Fruit fly (Drosophila melanogaster) whole organism, embryonic: ENCODE results near the gene Glut4EF.
A peak's percentile ranks its signal among the peaks of the same experiment; 100 is the strongest.

ENCODE experiments used
- B-H2 ChIP-seq: fragments of 200-800 bp; sonication (Bioruptor generic); optimal IDR thresholded peaks from 2 replicates; lab custom pipeline; 2018; ENCODE audit warnings: missing biosample characterization, mild to moderate bottlenecking, missing genetic modification characterization
- BtbVII ChIP-seq: fragments of 200-800 bp; sonication (Bioruptor generic); optimal IDR thresholded peaks from 3 replicates; lab custom pipeline; 2017; ENCODE audit warnings: missing biosample characterization, mild to moderate bottlenecking, missing genetic modification characterization
- CG10147 ChIP-seq: fragments of 200-800 bp; sonication (Bioruptor generic); optimal IDR thresholded peaks from 2 replicates; lab custom pipeline; 2019; ENCODE audit warnings: missing biosample characterization, mild to moderate bottlenecking, missing genetic modification characterization, moderate library complexity
- CG1024 ChIP-seq: fragments of 200-800 bp; sonication (Bioruptor generic); IDR thresholded peaks from 2 replicates; pipeline ENCODE4 v1.3.6; 2022; ENCODE audit warnings: missing biosample characterization, missing genetic modification characterization
- CG12659 ChIP-seq: fragments of 200-800 bp; sonication (Bioruptor generic); optimal IDR thresholded peaks from 3 replicates; lab custom pipeline; 2017; ENCODE audit warnings: mild to moderate bottlenecking, missing biosample characterization, missing genetic modification reagents, missing genetic modification characterization
- CG14710 ChIP-seq: fragments of 200-800 bp; sonication (Bioruptor generic); optimal IDR thresholded peaks from 3 replicates; lab custom pipeline; 2019; ENCODE audit warnings: missing biosample characterization, mild to moderate bottlenecking, missing genetic modification characterization, moderate library complexity
- CG15514 ChIP-seq: fragments of 200-800 bp; sonication (Bioruptor generic); optimal IDR thresholded peaks from 3 replicates; lab custom pipeline; 2017; ENCODE audit warnings: missing biosample characterization, missing genetic modification characterization, mild to moderate bottlenecking, moderate library complexity, missing genetic modification reagents
- CG15601 ChIP-seq: fragments of 200-800 bp; sonication (Bioruptor generic); optimal IDR thresholded peaks from 3 replicates; lab custom pipeline; 2019; ENCODE audit warnings: missing biosample characterization, mild to moderate bottlenecking, missing genetic modification characterization, moderate library complexity
- CG2116 ChIP-seq: fragments of 200-800 bp; sonication (Bioruptor generic); optimal IDR thresholded peaks from 3 replicates; lab custom pipeline; 2018; ENCODE audit warnings: missing biosample characterization, mild to moderate bottlenecking, missing genetic modification characterization
- CG8388 ChIP-seq: fragments of 200-800 bp; sonication (Bioruptor generic); optimal IDR thresholded peaks from 2 replicates; lab custom pipeline; 2019; ENCODE audit warnings: missing biosample characterization, mild to moderate bottlenecking, missing genetic modification characterization, moderate library complexity
- CG9932 ChIP-seq: fragments of 200-800 bp; sonication (Bioruptor generic); IDR thresholded peaks from 2 replicates; pipeline ENCODE4 v1.3.6; 2022; ENCODE audit warnings: missing biosample characterization, missing genetic modification characterization
- Dip2 ChIP-seq: fragments of 200-800 bp; sonication (Bioruptor generic); IDR thresholded peaks from 2 replicates; pipeline ENCODE4 v1.3.6; 2022; ENCODE audit warnings: missing biosample characterization, missing genetic modification characterization
- Dref ChIP-seq: fragments of 200-800 bp; sonication (Bioruptor generic); IDR thresholded peaks from 2 replicates; pipeline ENCODE4 v1.3.6; 2022; ENCODE audit warnings: missing biosample characterization, missing genetic modification characterization
- Drgx ChIP-seq: fragments of 200-800 bp; sonication (Bioruptor generic); IDR thresholded peaks from 2 replicates; pipeline ENCODE4 v1.3.6; 2022; ENCODE audit warnings: missing biosample characterization, missing genetic modification characterization
- Gug ChIP-seq: fragments of 200-800 bp; sonication (Bioruptor generic); IDR thresholded peaks from 4 replicates; pipeline ENCODE4 v1.3.6; 2022; ENCODE audit warnings: missing biosample characterization, missing genetic modification characterization
- H2.0 ChIP-seq: fragments of 200-800 bp; sonication (Bioruptor generic); IDR thresholded peaks from 2 replicates; pipeline ENCODE4 v1.3.6; 2022; ENCODE audit warnings: missing biosample characterization, missing genetic modification characterization
- Hand ChIP-seq: fragments of 200-800 bp; sonication (Bioruptor generic); optimal IDR thresholded peaks from 2 replicates; lab custom pipeline; 2017; ENCODE audit warnings: mild to moderate bottlenecking, missing biosample characterization, missing genetic modification reagents, missing genetic modification characterization
- HmgD ChIP-seq: fragments of 200-800 bp; sonication (Bioruptor generic); optimal IDR thresholded peaks from 3 replicates; lab custom pipeline; 2016; ENCODE audit warnings: missing biosample characterization, missing genetic modification characterization
- Hmr ChIP-seq: fragments of 200-800 bp; sonication (Bioruptor generic); optimal IDR thresholded peaks from 3 replicates; lab custom pipeline; 2017; ENCODE audit warnings: mild to moderate bottlenecking, missing biosample characterization, missing genetic modification reagents, missing genetic modification characterization
- Hmx ChIP-seq: fragments of 200-800 bp; sonication (Bioruptor generic); optimal IDR thresholded peaks from 2 replicates; lab custom pipeline; 2016; ENCODE audit warnings: missing biosample characterization, missing genetic modification characterization
- Oaz ChIP-seq: fragments of 200-800 bp; sonication (Bioruptor generic); IDR thresholded peaks from 2 replicates; pipeline ENCODE4 v1.3.6; 2022; ENCODE audit warnings: missing biosample characterization, missing genetic modification characterization
- PHDP ChIP-seq: fragments of 200-800 bp; sonication (Bioruptor generic); optimal IDR thresholded peaks from 3 replicates; lab custom pipeline; 2018; ENCODE audit warnings: missing biosample characterization, mild to moderate bottlenecking, missing genetic modification characterization, moderate library complexity
- Six4 ChIP-seq: fragments of 200-800 bp; sonication (Bioruptor generic); optimal IDR thresholded peaks from 2 replicates; lab custom pipeline; 2016; ENCODE audit warnings: missing biosample characterization, missing genetic modification characterization
- TFAM ChIP-seq: fragments of 200-800 bp; sonication (Bioruptor generic); optimal IDR thresholded peaks from 2 replicates; lab custom pipeline; 2017; ENCODE audit warnings: missing biosample characterization, missing genetic modification characterization, inconsistent platforms
- Trl ChIP-seq, 3 experiments: fragments of >200 bp in 2 of 3; fragments of 200-800 bp in 1 of 3; sonication (Bioruptor generic) in 1 of 3; optimal IDR thresholded peaks; 2 replicates in 1 of 3; 3 replicates in 2 of 3; lab custom pipeline; 2016 to 2017; ENCODE audit warnings: missing biosample characterization in 1 of 3, missing genetic modification characterization in 1 of 3
- YL-1 ChIP-seq: fragments of 200-800 bp; sonication (Bioruptor generic); optimal IDR thresholded peaks from 3 replicates; lab custom pipeline; 2017; ENCODE audit warnings: missing biosample characterization, mild to moderate bottlenecking, missing genetic modification characterization
- abd-A ChIP-seq: fragments of 200-800 bp; sonication (Bioruptor generic); optimal IDR thresholded peaks from 3 replicates; lab custom pipeline; 2019; ENCODE audit warnings: missing biosample characterization, mild to moderate bottlenecking, missing genetic modification characterization, moderate library complexity
- aop ChIP-seq: fragments of 200-800 bp; sonication (Bioruptor generic); IDR thresholded peaks from 2 replicates; pipeline ENCODE4 v1.3.6; 2022; ENCODE audit warnings: missing biosample characterization, missing genetic modification characterization
- ap ChIP-seq: fragments of 200-800 bp; sonication (Bioruptor generic); IDR thresholded peaks from 2 replicates; pipeline ENCODE4 v1.3.6; 2022; ENCODE audit warnings: missing biosample characterization, missing genetic modification characterization
- bab2 ChIP-seq: fragments of 200-800 bp; sonication (Bioruptor generic); optimal IDR thresholded peaks from 2 replicates; lab custom pipeline; 2016; ENCODE audit warnings: missing biosample characterization, missing genetic modification characterization
- bigmax ChIP-seq: fragments of 200-800 bp; sonication (Bioruptor generic); optimal IDR thresholded peaks from 2 replicates; lab custom pipeline; 2018; ENCODE audit warnings: missing biosample characterization, mild to moderate bottlenecking, missing genetic modification characterization
- cad ChIP-seq: fragments of >200 bp; optimal IDR thresholded peaks from 2 replicates; lab custom pipeline; 2017; ENCODE audit warnings: missing biosample characterization, missing genetic modification characterization
- eyg ChIP-seq: fragments of 200-800 bp; sonication (Bioruptor generic); optimal IDR thresholded peaks from 3 replicates; lab custom pipeline; 2016; ENCODE audit warnings: missing biosample characterization, missing genetic modification characterization
- gcm ChIP-seq: fragments of 200-800 bp; sonication (Bioruptor generic); optimal IDR thresholded peaks from 2 replicates; lab custom pipeline; 2019; ENCODE audit warnings: missing biosample characterization, mild to moderate bottlenecking, missing genetic modification characterization, moderate library complexity
- gro ChIP-seq: fragments of 200-800 bp; sonication (Bioruptor generic); optimal IDR thresholded peaks from 2 replicates; lab custom pipeline; 2016; ENCODE audit warnings: missing biosample characterization, missing genetic modification characterization
- gt ChIP-seq: fragments of 200-800 bp; sonication (Bioruptor generic); IDR thresholded peaks from 2 replicates; pipeline ENCODE4 v1.3.6; 2022; ENCODE audit warnings: missing biosample characterization, missing genetic modification characterization
- inv ChIP-seq: fragments of 200-800 bp; sonication (Bioruptor generic); IDR thresholded peaks from 2 replicates; pipeline ENCODE4 v1.3.6; 2022; ENCODE audit warnings: missing biosample characterization, missing genetic modification characterization; ENCODE audit not compliant: partially characterized antibody
- luna ChIP-seq: fragments of 200-800 bp; sonication (Bioruptor generic); optimal IDR thresholded peaks from 2 replicates; lab custom pipeline; 2016; ENCODE audit warnings: missing biosample characterization, missing genetic modification characterization
- onecut ChIP-seq: fragments of 200-800 bp; sonication (Bioruptor generic); IDR thresholded peaks from 2 replicates; pipeline ENCODE4 v1.3.6; 2022; ENCODE audit warnings: missing biosample characterization, missing genetic modification characterization
- pan ChIP-seq, 4 experiments: fragments of >200 bp in 3 of 4; fragments of 200-800 bp in 1 of 4; sonication (Bioruptor generic) in 1 of 4; optimal IDR thresholded peaks in 3 of 4; IDR thresholded peaks in 1 of 4; 2 replicates each; pipeline versions ENCODE4 v1.3.6 to Lab custom; 2017 to 2022; ENCODE audit warnings: missing biosample characterization in 2 of 4, missing genetic modification characterization in 2 of 4, mixed read lengths in 1 of 4
- pros ChIP-seq: fragments of 200-800 bp; sonication (Bioruptor generic); optimal IDR thresholded peaks from 3 replicates; lab custom pipeline; 2019; ENCODE audit warnings: missing biosample characterization, mild to moderate bottlenecking, missing genetic modification characterization, moderate library complexity
- run ChIP-seq: fragments of 200-800 bp; sonication (Bioruptor generic); optimal IDR thresholded peaks from 3 replicates; lab custom pipeline; 2018; ENCODE audit warnings: missing biosample characterization, mild to moderate bottlenecking, missing genetic modification characterization
- sens ChIP-seq: fragments of 200-800 bp; sonication (Bioruptor generic); peaks from one replicate; lab custom pipeline; 2016; ENCODE audit warnings: missing biosample characterization, missing genetic modification characterization
- sens-2 ChIP-seq: fragments of 200-800 bp; sonication (Bioruptor generic); IDR thresholded peaks from 2 replicates; pipeline ENCODE4 v1.3.6; 2022; ENCODE audit warnings: missing biosample characterization, missing genetic modification characterization
- sima ChIP-seq: fragments of 200-800 bp; sonication (Bioruptor generic); optimal IDR thresholded peaks from 2 replicates; lab custom pipeline; 2016; ENCODE audit warnings: missing biosample characterization, missing genetic modification characterization
- stwl ChIP-seq: fragments of 200-800 bp; sonication (Bioruptor generic); optimal IDR thresholded peaks from 3 replicates; lab custom pipeline; 2018; ENCODE audit warnings: missing biosample characterization, mild to moderate bottlenecking, missing genetic modification characterization, moderate library complexity
- tio ChIP-seq: fragments of 200-800 bp; sonication (Bioruptor generic); optimal IDR thresholded peaks from 2 replicates; lab custom pipeline; 2017; ENCODE audit warnings: missing biosample characterization, missing genetic modification characterization, inconsistent platforms
- tll ChIP-seq, 2 experiments: fragments of 200-800 bp in 1 of 2; fragments of >200 bp in 1 of 2; sonication (Bioruptor generic) in 1 of 2; optimal IDR thresholded peaks; 2 replicates each; lab custom pipeline; 2017 to 2019; ENCODE audit warnings: missing biosample characterization in 2 of 2, missing genetic modification characterization in 2 of 2, mild to moderate bottlenecking in 1 of 2, moderate library complexity in 1 of 2
- tx ChIP-seq: fragments of 200-800 bp; sonication (Bioruptor generic); optimal IDR thresholded peaks from 2 replicates; lab custom pipeline; 2016; ENCODE audit warnings: missing biosample characterization, missing genetic modification characterization

Glut4EF gene

dm6 chr3R:9872133-9872814, 2.2 kb upstream of the Glut4EF start (continued):
- TF ChIP-seq gcm (GFP tag; lab: Kevin White, UChicago) (no peak), Drgx (GFP tag; lab: Robert Waterston, UW) (peak; percentile 5; the same call in 1 of the 2 replicates), CG9932 (GFP tag; lab: Robert Waterston, UW) (no peak), ap (GFP tag; lab: Robert Waterston, UW) (peak; percentile 42; the same call in 1 of the 2 replicates), tll (GFP tag; optimal IDR thresholded peaks at IDR 0.05; lab: Kevin White, UChicago) (no peak), YL-1 (GFP tag; lab: Kevin White, UChicago) (no peak), pros (GFP tag; lab: Kevin White, UChicago) (peak; percentile 50), aop (no peak), Hmx (GFP tag; lab: Kevin White, UChicago) (no peak), HmgD (GFP tag; lab: Kevin White, UChicago) (no peak), gro (GFP tag; lab: Kevin White, UChicago) (no peak), cad (GFP tag; lab: Kevin White, UChicago) (no peak), Dref (GFP tag; lab: Robert Waterston, UW) (no peak), B-H2 (GFP tag; lab: Kevin White, UChicago) (no peak), tio (GFP tag; lab: Kevin White, UChicago) (no peak), run (tag; lab: Kevin White, UChicago) (no peak), sens (peak; percentile 84), bigmax (no peak), Dip2 (no peak), H2.0 (0 out of 2 replicates have a peak, but pooled peaks have one; percentile 21), Hmr (GFP tag; lab: Kevin White, UChicago) (no peak), CG10147 (GFP tag; lab: Kevin White, UChicago) (no peak), CG14710 (tag; lab: Kevin White, UChicago) (no peak), Hand (GFP tag; lab: Kevin White, UChicago) (no peak), eyg (GFP tag; lab: Kevin White, UChicago) (no peak), abd-A (tag; lab: Kevin White, UChicago) (peak; percentile 85), Oaz (GFP tag; lab: Robert Waterston, UW) (no peak), CG8388 (GFP tag; lab: Kevin White, UChicago) (peak; percentile 0), Trl (optimal IDR thresholded peaks at IDR 0.05; lab: Kevin White, UChicago) (peak; percentile 59 to 67), Trl (GFP tag; optimal IDR thresholded peaks at IDR 0.05; lab: Kevin White, UChicago) (no peak), gt (GFP tag; lab: Robert Waterston, UW) (no peak), bab2 (no peak), Gug (GFP tag; lab: Robert Waterston, UW) (0 out of 4 replicates have a peak, but pooled peaks have one; percentile 9), stwl (tag; lab: Kevin White, UChicago) (no peak), CG1024 (GFP tag; lab: Robert Waterston, UW) (no peak), inv (no peak), TFAM (GFP tag; lab: Kevin White, UChicago) (no peak), onecut (GFP tag; lab: Robert Waterston, UW) (no peak), pan (optimal IDR thresholded peaks at IDR 0.05; lab: Kevin White, UChicago) (no peak), pan (GFP tag; optimal IDR thresholded peaks at IDR 0.05 in 1 of 2, IDR thresholded peaks at IDR 0.05 in 1 of 2) (peak in 1 of 2 experiments; percentile 38), sima (GFP tag; lab: Kevin White, UChicago) (no peak), tx (no peak), CG15514 (GFP tag; lab: Kevin White, UChicago) (no peak), sens-2 (GFP tag; lab: Robert Waterston, UW) (no peak), CG2116 (peak; percentile 4), Six4 (GFP tag; lab: Kevin White, UChicago) (no peak), CG15601 (tag; lab: Kevin White, UChicago) (peak; percentile 21), luna (GFP tag; lab: Kevin White, UChicago) (no peak), BtbVII (GFP tag; lab: Kevin White, UChicago) (no peak), PHDP (tag; lab: Kevin White, UChicago) (peak; percentile 21), CG12659 (GFP tag; lab: Kevin White, UChicago) (no peak)
